Worm (Caenorhabditis elegans): Measurements from ENCODE around the gene H06I04.3.

DNA sequence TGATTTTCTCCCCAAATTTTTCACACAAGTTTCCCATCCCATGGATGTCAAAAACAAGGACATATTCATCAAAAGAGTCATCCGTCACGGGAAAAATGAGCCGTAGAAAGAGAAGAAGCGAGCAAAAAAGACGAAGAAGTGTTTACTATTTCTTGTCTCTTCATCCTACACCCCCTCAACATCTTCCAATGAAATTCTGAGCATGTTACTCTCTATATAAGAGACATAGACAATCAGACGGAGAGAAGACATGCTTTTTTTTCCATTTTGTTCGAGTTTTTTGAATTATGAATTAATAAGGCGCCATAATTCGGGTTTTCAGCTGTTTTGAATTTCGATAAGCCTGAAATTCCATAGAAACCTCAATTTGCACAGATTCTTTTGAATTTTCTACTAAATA lies 25.8 kb downstream of the H06I04.3 start:
- TF ChIP-seq snpc-4 (GFP tag; optimal IDR thresholded peaks at IDR 0.05), result no peak
- no peak for TF ChIP-seq snpc-4 (tag; optimal IDR thresholded peaks at IDR 0.05)
- no peak for TF ChIP-seq madf-3 (GFP tag; IDR thresholded peaks at IDR 0.05)
- no peak for TF ChIP-seq hrde-1 (tag; optimal IDR thresholded peaks at IDR 0.05; ENCODE audit: borderline replicate concordance)
- TF ChIP-seq ztf-6 (GFP tag; IDR thresholded peaks at IDR 0.05), result no peak
- TF ChIP-seq unc-62 (GFP tag; optimal IDR thresholded peaks at IDR 0.05), result no peak
- no peak for TF ChIP-seq egrh-3 (GFP tag; IDR thresholded peaks at IDR 0.05)
- no peak for TF ChIP-seq ama-1 (optimal IDR thresholded peaks at IDR 0.05)
- no peak for TF ChIP-seq ama-1 (GFP tag; optimal IDR thresholded peaks at IDR 0.05)
- no peak for TF ChIP-seq mes-4 (tag; optimal IDR thresholded peaks at IDR 0.05)
- TF ChIP-seq hmg-20 (GFP tag; IDR thresholded peaks at IDR 0.05), result no peak
- no peak for TF ChIP-seq T07F8.4 (tag; optimal IDR thresholded peaks at IDR 0.05)
- TF ChIP-seq nhr-179 (tag; optimal IDR thresholded peaks at IDR 0.05), result no peak
- no peak for TF ChIP-seq dox-1 (GFP tag; IDR thresholded peaks at IDR 0.05)
- no peak for TF ChIP-seq nhr-27 (tag; optimal IDR thresholded peaks at IDR 0.05)
- no peak for TF ChIP-seq egl-44 (GFP tag; IDR thresholded peaks at IDR 0.05)
